Worm (Caenorhabditis elegans): ENCODE results near the gene tsp-2.

The tsp-2 gene

ce11 chrIII:8240948-8241347 lies 3.2 kb upstream of the tsp-2 start:
- TF ChIP-seq sox-4 (tag; optimal IDR thresholded peaks at IDR 0.05) (no peak), ztf-16 (tag; optimal IDR thresholded peaks at IDR 0.05) (no peak), K09A11.1 (tag; optimal IDR thresholded peaks at IDR 0.05; ENCODE audit: insufficient read depth) (no peak), pha-4 (tag; optimal IDR thresholded peaks at IDR 0.05) (no peak), elt-4 (tag; optimal IDR thresholded peaks at IDR 0.05) (no peak), ttx-3 (tag; optimal IDR thresholded peaks at IDR 0.05) (no peak), hlh-30 (tag; optimal IDR thresholded peaks at IDR 0.05; ENCODE audit: insufficient read depth) (no peak), hlh-8 (tag; optimal IDR thresholded peaks at IDR 0.05) (no peak), nhr-11 (tag; optimal IDR thresholded peaks at IDR 0.05) (no peak)

DNA sequence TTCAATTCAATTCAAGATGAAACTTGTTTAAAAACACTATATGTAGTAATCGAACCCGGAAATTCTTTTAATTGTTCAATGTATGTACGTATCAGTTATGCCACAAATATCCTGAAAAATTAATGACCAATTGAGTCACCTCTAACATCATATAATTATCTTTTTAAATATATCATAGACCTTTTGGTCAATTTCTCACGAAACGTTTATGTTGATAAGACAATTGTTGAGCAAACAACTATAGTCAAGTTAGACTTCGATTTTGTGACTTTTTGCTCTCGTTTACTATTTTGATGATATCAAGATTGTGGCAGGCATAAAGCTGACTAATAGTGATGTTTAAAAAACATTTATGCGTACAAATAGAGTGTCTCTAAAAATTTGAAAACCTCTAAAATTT lies 2.5 kb upstream of the tsp-2 start:
- TF ChIP-seq ceh-31 (tag; optimal IDR thresholded peaks at IDR 0.05) (no peak), pha-4 (tag; optimal IDR thresholded peaks at IDR 0.05) (no peak), nfya-1 (tag; optimal IDR thresholded peaks at IDR 0.05) (no peak), ahr-1 (tag; optimal IDR thresholded peaks at IDR 0.05) (no peak), elt-2 (tag; optimal IDR thresholded peaks at IDR 0.05) (peak; percentile 24)

- TF ChIP-seq C38D4.7 (GFP tag; optimal IDR thresholded peaks at IDR 0.05) = no peak
- peak; percentile 24 for TF ChIP-seq elt-2 (tag; optimal IDR thresholded peaks at IDR 0.05)
- no peak for TF ChIP-seq pqm-1 (tag; optimal IDR thresholded peaks at IDR 0.05)
Measured at ce11 chrIII:8239325-8239724, 1.6 kb upstream of the tsp-2 start, which contains the start of gene tsp-1. Gene tsp-1 (minus strand): TSS chrIII:8239423.

DNA sequence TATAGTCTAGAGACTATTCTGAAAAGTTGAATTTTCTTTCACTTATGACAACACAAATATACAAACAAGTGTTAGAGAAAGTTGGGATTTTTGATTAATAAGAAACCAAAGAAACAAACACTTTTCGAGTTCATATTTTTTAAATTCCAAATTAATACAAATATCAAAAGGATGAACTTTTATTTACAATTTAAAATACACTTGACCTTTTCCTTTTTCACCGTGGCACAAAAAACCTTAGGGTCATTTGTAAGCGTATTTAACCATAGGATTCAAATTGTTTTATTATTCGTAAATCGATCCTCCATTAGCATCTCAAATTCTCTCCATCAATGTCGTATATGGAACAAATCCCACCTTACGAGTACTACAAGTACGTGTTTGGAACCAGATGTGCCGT lies 1.9 kb downstream of the tsp-2 start, which contains the start of gene C02F5.5:
Gene C02F5.5, plus strand, starts transcription at position 301 of the 400 bp plus-strand sequence.
- TF ChIP-seq pag-3 (tag; optimal IDR thresholded peaks at IDR 0.05; ENCODE audit: borderline replicate concordance) (no peak), pha-4 (tag; optimal IDR thresholded peaks at IDR 0.05) (no peak), hlh-13 (GFP tag; optimal IDR thresholded peaks at IDR 0.05) (no peak), unc-86 (tag; optimal IDR thresholded peaks at IDR 0.05) (no peak), pha-2 (tag; optimal IDR thresholded peaks at IDR 0.05) (no peak), dve-1 (tag; optimal IDR thresholded peaks at IDR 0.05) (no peak), nhr-11 (tag; optimal IDR thresholded peaks at IDR 0.05) (no peak), unc-42 (tag; optimal IDR thresholded peaks at IDR 0.05) (no peak), lin-11 (tag; optimal IDR thresholded peaks at IDR 0.05) (no peak), unc-3 (GFP tag; conservative IDR thresholded peaks at IDR 0.05) (no peak), unc-3 (tag; optimal IDR thresholded peaks at IDR 0.05) (no peak), ceh-2 (tag; optimal IDR thresholded peaks at IDR 0.05) (no peak), fax-1 (tag; optimal IDR thresholded peaks at IDR 0.05) (no peak), zip-5 (tag; optimal IDR thresholded peaks at IDR 0.05) (no peak), sox-4 (tag; optimal IDR thresholded peaks at IDR 0.05) (no peak)

- TF ChIP-seq tbx-2 (tag; optimal IDR thresholded peaks at IDR 0.05) (no peak), npax-4 (tag; optimal IDR thresholded peaks at IDR 0.05) (no peak), sox-4 (tag; optimal IDR thresholded peaks at IDR 0.05) (no peak), lim-6 (tag; optimal IDR thresholded peaks at IDR 0.05) (no peak), pat-9 (tag; optimal IDR thresholded peaks at IDR 0.05) (no peak), T23F11.4 (GFP tag; optimal IDR thresholded peaks at IDR 0.05) (no peak), ahr-1 (tag; optimal IDR thresholded peaks at IDR 0.05) (no peak), tbx-7 (tag; optimal IDR thresholded peaks at IDR 0.05) (no peak), zip-5 (tag; optimal IDR thresholded peaks at IDR 0.05) (no peak), ref-2 (tag; optimal IDR thresholded peaks at IDR 0.05) (no peak)
Measured at ce11 chrIII:8235358-8235757, 2.4 kb downstream of the tsp-2 start, which contains the start of gene C02F5.14. Gene C02F5.14 (minus strand): TSS chrIII:8235514.

Measured in whole organism, late embryonic.